Fruit fly (Drosophila melanogaster) whole organism, pupa: Measurements from ENCODE around the gene Cyp4s3.

ENCODE experiments used
- CG10348 ChIP-seq: fragments of 200-800 bp; sonication (Bioruptor generic); IDR thresholded peaks from 2 replicates; pipeline ENCODE4 v1.3.6; 2022; ENCODE audit warnings: missing biosample characterization, missing genetic modification characterization
- CG12605 ChIP-seq: fragments of 200-800 bp; sonication (Bioruptor generic); IDR thresholded peaks from 2 replicates; pipeline ENCODE4 v1.3.6; 2022; ENCODE audit warnings: missing biosample characterization, missing genetic modification characterization
- CG13204 ChIP-seq: fragments of 200-800 bp; sonication (Bioruptor generic); optimal IDR thresholded peaks from 2 replicates; lab custom pipeline; 2018; ENCODE audit warnings: missing biosample characterization, mild to moderate bottlenecking, missing genetic modification characterization, moderate library complexity
- CG14655 ChIP-seq: fragments of 200-800 bp; sonication (Bioruptor generic); optimal IDR thresholded peaks from 3 replicates; lab custom pipeline; 2017; ENCODE audit warnings: mild to moderate bottlenecking, missing biosample characterization, missing genetic modification reagents, missing genetic modification characterization
- CG15710 ChIP-seq: fragments of 200-800 bp; sonication (Bioruptor generic); optimal IDR thresholded peaks from 2 replicates; lab custom pipeline; 2018; ENCODE audit warnings: missing biosample characterization, mild to moderate bottlenecking, missing genetic modification characterization, moderate library complexity
- CG17806 ChIP-seq: fragments of 200-800 bp; sonication (Bioruptor generic); optimal IDR thresholded peaks from 2 replicates; lab custom pipeline; 2018; ENCODE audit warnings: missing biosample characterization, mild to moderate bottlenecking, missing genetic modification characterization, moderate library complexity
- CG32121 ChIP-seq: fragments of 200-800 bp; sonication (Bioruptor generic); IDR thresholded peaks from 2 replicates; pipeline ENCODE4 v1.3.6; 2022; ENCODE audit warnings: missing biosample characterization, missing genetic modification characterization
- CG34367 ChIP-seq: fragments of 200-800 bp; sonication (Bioruptor generic); optimal IDR thresholded peaks from 2 replicates; lab custom pipeline; 2018; ENCODE audit warnings: missing biosample characterization, mild to moderate bottlenecking, missing genetic modification characterization
- CG4496 ChIP-seq: fragments of 200-800 bp; sonication (Bioruptor generic); IDR thresholded peaks from 3 replicates; pipeline ENCODE4 v1.3.6; 2022; ENCODE audit warnings: missing biosample characterization, missing genetic modification characterization
- CG8159 ChIP-seq: fragments of 200-800 bp; sonication (Bioruptor generic); optimal IDR thresholded peaks from 3 replicates; lab custom pipeline; 2018; ENCODE audit warnings: missing biosample characterization, mild to moderate bottlenecking, missing genetic modification characterization, moderate library complexity
- CG8301 ChIP-seq: fragments of 200-800 bp; sonication (Bioruptor generic); optimal IDR thresholded peaks from 2 replicates; lab custom pipeline; 2018; ENCODE audit warnings: missing biosample characterization, mild to moderate bottlenecking, missing genetic modification characterization
- CG9948 ChIP-seq: fragments of 200-800 bp; sonication (Bioruptor generic); optimal IDR thresholded peaks from 2 replicates; lab custom pipeline; 2018; ENCODE audit warnings: missing biosample characterization, mild to moderate bottlenecking, missing genetic modification characterization, moderate library complexity
- D1 ChIP-seq: fragments of 200-800 bp; sonication (Bioruptor generic); optimal IDR thresholded peaks from 2 replicates; lab custom pipeline; 2018; ENCODE audit warnings: missing biosample characterization, mild to moderate bottlenecking, missing genetic modification characterization, moderate library complexity
- EcR ChIP-seq: fragments of 200-800 bp; sonication (Bioruptor generic); optimal IDR thresholded peaks from 3 replicates; lab custom pipeline; 2019; ENCODE audit warnings: missing biosample characterization, missing genetic modification characterization, mild to moderate bottlenecking, moderate library complexity, missing genetic modification reagents
- Ets98B ChIP-seq: fragments of 200-800 bp; sonication (Bioruptor generic); IDR thresholded peaks from 2 replicates; pipeline ENCODE4 v1.3.6; 2022; ENCODE audit warnings: missing biosample characterization, missing genetic modification characterization
- Pif1A ChIP-seq: fragments of 200-800 bp; sonication (Bioruptor generic); optimal IDR thresholded peaks from 3 replicates; lab custom pipeline; 2016; ENCODE audit warnings: missing biosample characterization, missing genetic modification characterization
- Pif1B ChIP-seq: fragments of 200-800 bp; sonication (Bioruptor generic); optimal IDR thresholded peaks from 3 replicates; lab custom pipeline; 2016; ENCODE audit warnings: missing biosample characterization, missing genetic modification characterization
- Snoo ChIP-seq: fragments of 200-800 bp; sonication (Bioruptor generic); optimal IDR thresholded peaks from 3 replicates; lab custom pipeline; 2017; ENCODE audit warnings: missing biosample characterization, mild to moderate bottlenecking, missing genetic modification characterization, inconsistent platforms
- fd96Ca ChIP-seq: fragments of 200-800 bp; sonication (Bioruptor generic); IDR thresholded peaks from 3 replicates; pipeline ENCODE4 v1.3.6; 2022; ENCODE audit warnings: missing biosample characterization, missing genetic modification characterization
- gl ChIP-seq: fragments of 200-800 bp; sonication (Bioruptor generic); optimal IDR thresholded peaks from 2 replicates; lab custom pipeline; 2018; ENCODE audit warnings: missing biosample characterization, mild to moderate bottlenecking, missing genetic modification characterization
- rn ChIP-seq: fragments of 200-800 bp; sonication (Bioruptor generic); IDR thresholded peaks from 2 replicates; pipeline ENCODE4 v1.3.6; 2022; ENCODE audit warnings: missing biosample characterization, missing genetic modification characterization

Cyp4s3 gene

DNA sequence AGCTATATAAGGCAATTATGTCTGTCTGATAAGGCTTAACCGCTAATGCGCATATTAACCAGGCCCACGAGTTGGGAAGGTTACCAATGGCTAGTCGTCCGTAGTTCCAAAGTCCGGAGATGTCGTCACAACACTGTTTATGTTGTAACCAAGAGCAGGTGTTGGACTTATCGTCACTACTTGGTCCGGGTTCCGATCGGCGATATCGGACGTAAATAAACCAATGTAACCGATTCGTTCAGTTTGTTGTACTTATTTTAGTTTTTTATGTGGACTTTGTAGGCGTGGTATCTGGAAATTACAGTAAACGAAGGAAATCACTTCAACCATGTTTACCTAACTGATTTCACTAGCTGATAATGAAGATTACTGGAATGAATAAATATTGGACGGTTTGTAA lies 37.9 kb downstream of the Cyp4s3 start:
- peak; percentile 46 for TF ChIP-seq gl (tag; lab: Kevin White, UChicago)
- no peak for TF ChIP-seq CG13204 (GFP tag; lab: Kevin White, UChicago)
- TF ChIP-seq CG8301 (tag; lab: Kevin White, UChicago): no peak
- no peak for TF ChIP-seq Snoo (tag; lab: Kevin White, UChicago)
- TF ChIP-seq CG12605 (GFP tag; lab: Robert Waterston, UW): peak; percentile 12; the same call in 1 of the 2 replicates
- peak; percentile 11 for TF ChIP-seq CG8159 (tag; lab: Kevin White, UChicago)
- no peak for TF ChIP-seq CG32121 (GFP tag; lab: Robert Waterston, UW)
- TF ChIP-seq, all 21 proteins: peak for 3

- TF ChIP-seq Pif1B: no peak
- TF ChIP-seq CG4496: no peak
- no peak for TF ChIP-seq CG8301 (tag; lab: Kevin White, UChicago)
- no peak for TF ChIP-seq CG8159 (tag; lab: Kevin White, UChicago)
- TF ChIP-seq fd96Ca: no peak
- peak; percentile 29 for TF ChIP-seq gl (tag; lab: Kevin White, UChicago)
- TF ChIP-seq Pif1A: no peak
- TF ChIP-seq Ets98B (GFP tag; lab: Robert Waterston, UW): peak; percentile 26; the same call in 1 of the 2 replicates
- no peak for TF ChIP-seq D1 (tag; lab: Kevin White, UChicago)
- peak; percentile 26; the same call in 1 of the 2 replicates for TF ChIP-seq CG12605 (GFP tag; lab: Robert Waterston, UW)
- no peak for TF ChIP-seq EcR (GFP tag; lab: Kevin White, UChicago)
- TF ChIP-seq CG32121 (GFP tag; lab: Robert Waterston, UW): no peak
- TF ChIP-seq CG17806 (tag; lab: Kevin White, UChicago): no peak
- TF ChIP-seq CG34367 (tag; lab: Kevin White, UChicago): no peak
- TF ChIP-seq Snoo (tag; lab: Kevin White, UChicago): no peak
- no peak for TF ChIP-seq CG14655 (GFP tag; lab: Kevin White, UChicago)
- no peak for TF ChIP-seq CG13204 (GFP tag; lab: Kevin White, UChicago)
- TF ChIP-seq CG10348 (GFP tag; lab: Robert Waterston, UW): no peak
- TF ChIP-seq CG15710 (tag; lab: Kevin White, UChicago): no peak
- TF ChIP-seq CG9948 (tag; lab: Kevin White, UChicago): no peak
- no peak for TF ChIP-seq rn (GFP tag; lab: Robert Waterston, UW)
- TF ChIP-seq, all 21 proteins: peak for 3
Observed at dm6 chrX:15077576-15078136, 38.7 kb downstream of the Cyp4s3 start.

DNA sequence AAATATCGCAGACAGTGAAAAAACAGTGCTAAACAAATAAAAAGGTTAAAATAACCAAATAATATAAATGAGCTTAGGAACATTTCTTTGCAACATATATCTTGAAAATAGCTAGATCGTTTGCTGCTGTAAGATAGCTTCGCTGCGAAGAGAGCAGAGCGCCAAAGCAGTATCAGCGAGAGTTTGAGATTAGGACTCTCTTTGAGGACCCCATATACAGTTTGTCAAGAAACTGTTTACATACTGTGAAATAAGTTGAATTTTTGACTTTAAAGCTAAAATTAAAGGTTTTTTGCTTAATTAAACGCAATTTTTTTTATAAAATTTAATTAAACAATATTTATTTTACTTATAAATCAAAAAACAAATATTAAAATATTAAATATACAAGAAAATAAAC lies 39.7 kb downstream of the Cyp4s3 start:
- TF ChIP-seq Snoo (tag; lab: Kevin White, UChicago) (no peak), Ets98B (GFP tag; lab: Robert Waterston, UW) (no peak), CG10348 (GFP tag; lab: Robert Waterston, UW) (no peak), EcR (GFP tag; lab: Kevin White, UChicago) (no peak), CG12605 (GFP tag; lab: Robert Waterston, UW) (no peak), CG17806 (tag; lab: Kevin White, UChicago) (no peak), CG8301 (tag; lab: Kevin White, UChicago) (no peak), CG15710 (tag; lab: Kevin White, UChicago) (no peak), CG32121 (GFP tag; lab: Robert Waterston, UW) (no peak), fd96Ca (no peak), gl (tag; lab: Kevin White, UChicago) (no peak), CG8159 (tag; lab: Kevin White, UChicago) (no peak), Pif1A (no peak), Pif1B (no peak), rn (GFP tag; lab: Robert Waterston, UW) (no peak), CG9948 (tag; lab: Kevin White, UChicago) (no peak), CG34367 (tag; lab: Kevin White, UChicago) (no peak)
- TF ChIP-seq, all 21 proteins: peak for 0

- TF ChIP-seq Pif1A (no peak), CG14655 (GFP tag; lab: Kevin White, UChicago) (peak; percentile 40), CG34367 (tag; lab: Kevin White, UChicago) (peak; percentile 30), rn (GFP tag; lab: Robert Waterston, UW) (no peak), CG9948 (tag; lab: Kevin White, UChicago) (no peak), CG8301 (tag; lab: Kevin White, UChicago) (no peak), CG10348 (GFP tag; lab: Robert Waterston, UW) (no peak), CG15710 (tag; lab: Kevin White, UChicago) (peak; percentile 9), fd96Ca (peak; percentile 50; the same call in 1 of the 3 replicates), CG12605 (GFP tag; lab: Robert Waterston, UW) (peak; percentile 50; the same call in 1 of the 2 replicates), Snoo (tag; lab: Kevin White, UChicago) (peak; percentile 12), CG32121 (GFP tag; lab: Robert Waterston, UW) (0 out of 2 replicates have a peak, but pooled peaks have one; percentile 18), CG4496 (peak; percentile 53; the same call in 2 of the 3 replicates), gl (tag; lab: Kevin White, UChicago) (peak; percentile 31), Ets98B (GFP tag; lab: Robert Waterston, UW) (peak; percentile 51), CG8159 (tag; lab: Kevin White, UChicago) (peak; percentile 42), EcR (GFP tag; lab: Kevin White, UChicago) (no peak), D1 (tag; lab: Kevin White, UChicago) (no peak), CG17806 (tag; lab: Kevin White, UChicago) (peak; percentile 10), Pif1B (peak; percentile 37), CG13204 (GFP tag; lab: Kevin White, UChicago) (peak; percentile 4)
Observed at dm6 chrX:15076038-15076575, 40.2 kb downstream of the Cyp4s3 start, which contains the start of gene Lsd-2. TSS of gene Lsd-2 (minus strand) at chrX:15076220.
